Fruit fly (Drosophila melanogaster) whole organism: Measurements from ENCODE around the gene Flad1.

Source experiments
- CG8478 ChIP-seq: fragments of >200 bp; optimal IDR thresholded peaks from 2 replicates; lab custom pipeline; 2018; ENCODE audit warnings: inconsistent platforms
- Dll ChIP-seq: fragments of >200 bp; optimal IDR thresholded peaks from 2 replicates; lab custom pipeline; 2017
- EcR ChIP-seq, 2 experiments: fragments of >200 bp; optimal IDR thresholded peaks; 2 replicates each; lab custom pipeline; 2017; ENCODE audit warnings: missing biosample characterization in 2 of 2, missing genetic modification characterization in 2 of 2, missing genetic modification reagents in 2 of 2
- pan ChIP-seq: fragments of >200 bp; optimal IDR thresholded peaks from 2 replicates; lab custom pipeline; 2017
- psq ChIP-seq: fragments of >200 bp; optimal IDR thresholded peaks from 2 replicates; lab custom pipeline; 2017
- usp ChIP-seq: fragments of >200 bp; optimal IDR thresholded peaks from 2 replicates; lab custom pipeline; 2017; ENCODE audit warnings: missing biosample characterization, missing genetic modification characterization, mixed read lengths

The Flad1 gene

DNA sequence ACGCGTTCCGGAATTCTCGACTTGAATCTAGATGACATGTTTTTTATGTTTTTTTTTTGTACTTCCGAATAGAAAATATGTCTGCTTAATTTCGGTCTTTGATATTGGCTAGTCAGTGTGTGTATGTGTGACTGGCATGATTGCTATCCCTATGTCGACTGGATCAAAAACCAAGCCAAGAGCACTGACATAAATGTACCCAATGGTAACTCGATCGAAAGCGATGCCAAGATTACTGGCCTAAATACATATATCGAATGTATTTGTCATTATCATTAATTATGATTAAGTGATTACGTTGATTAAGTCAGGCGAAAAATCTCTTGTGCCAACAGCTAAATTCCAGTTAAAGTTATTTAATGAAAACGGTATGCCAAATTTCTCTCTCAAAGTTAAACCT lies 45.7 kb downstream of the Flad1 start, which contains the start of gene CG4661:
Gene CG4661 (minus strand): TSS at position 101 of the 400 bp plus-strand sequence.
- no peak for TF ChIP-seq CG8478 (lab: Kevin White, UChicago)
- no peak for TF ChIP-seq psq
- TF ChIP-seq usp (GFP tag; lab: Kevin White, UChicago): no peak
- no peak for TF ChIP-seq EcR (GFP tag; optimal IDR thresholded peaks at IDR 0.05; lab: Kevin White, UChicago)
- no peak for TF ChIP-seq Dll (lab: Kevin White, UChicago)
- TF ChIP-seq pan (lab: Kevin White, UChicago): no peak
